Worm (Caenorhabditis elegans): ENCODE results near the gene R02F2.4.

R02F2.4 gene

DNA sequence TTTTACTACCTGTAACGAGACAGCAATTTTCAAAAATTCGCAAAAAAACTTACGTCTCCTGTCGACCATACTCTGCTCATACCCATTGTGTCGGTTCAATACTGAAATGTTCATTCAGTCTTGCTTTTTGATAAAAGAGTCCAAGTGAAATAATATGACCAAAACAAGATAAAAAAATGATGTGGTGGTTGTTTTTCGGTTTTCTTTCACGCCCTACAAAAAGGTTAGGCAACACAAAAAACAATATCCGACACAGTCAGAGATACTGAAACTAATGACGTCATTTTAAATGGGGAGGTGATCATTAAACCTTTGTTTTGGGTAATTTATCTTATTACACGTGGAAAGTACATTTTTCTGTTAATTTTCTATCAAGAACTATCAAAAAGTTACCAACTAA, 11.1 kb downstream of the R02F2.4 start, which contains the start of gene R02F2.8:
Gene R02F2.8 (minus strand): TSS at position 101 of the 400 bp plus-strand sequence.
- TF ChIP-seq ceh-22 (tag; optimal IDR thresholded peaks at IDR 0.05): no peak
- TF ChIP-seq dmd-4 (tag; optimal IDR thresholded peaks at IDR 0.05; ENCODE audit: borderline replicate concordance): no peak
- no peak for TF ChIP-seq ceh-48 (tag; optimal IDR thresholded peaks at IDR 0.05)
- TF ChIP-seq ceh-24 (tag; optimal IDR thresholded peaks at IDR 0.05): no peak
- no peak for TF ChIP-seq ref-2 (tag; optimal IDR thresholded peaks at IDR 0.05)
- TF ChIP-seq fax-1 (tag; optimal IDR thresholded peaks at IDR 0.05): no peak
- TF ChIP-seq unc-55 (GFP tag; optimal IDR thresholded peaks at IDR 0.05): no peak
- no peak for TF ChIP-seq ttx-3 (tag; optimal IDR thresholded peaks at IDR 0.05)
- TF ChIP-seq ceh-31 (tag; optimal IDR thresholded peaks at IDR 0.05): no peak
- no peak for TF ChIP-seq unc-86 (tag; optimal IDR thresholded peaks at IDR 0.05)
- no peak for TF ChIP-seq ztf-16 (tag; optimal IDR thresholded peaks at IDR 0.05)

DNA sequence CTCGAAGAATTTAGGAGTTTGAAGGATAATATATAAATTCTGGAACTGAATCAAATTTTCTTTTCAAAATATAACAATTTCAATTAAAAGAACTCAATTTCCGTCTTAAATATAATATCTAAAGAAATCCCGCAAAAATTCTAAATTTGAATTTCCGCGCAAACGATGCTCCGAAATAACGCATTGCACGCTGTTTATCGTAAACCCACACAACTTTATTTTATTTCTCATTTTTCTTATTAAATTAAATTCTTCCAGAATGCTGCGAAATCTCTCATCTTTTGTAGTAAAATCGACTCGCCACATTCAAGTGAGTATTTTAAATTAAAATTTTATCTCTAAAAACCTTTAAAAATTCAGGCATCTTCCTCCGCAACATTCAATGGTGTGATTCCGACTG, 14.9 kb downstream of the R02F2.4 start, which contains the start of gene R02F2.9:
Gene R02F2.9 (plus strand): TSS at position 218 of the 400 bp plus-strand sequence.
- TF ChIP-seq ets-4 (tag; optimal IDR thresholded peaks at IDR 0.05) (peak; percentile 55), unc-42 (tag; optimal IDR thresholded peaks at IDR 0.05) (peak; percentile 37), mec-3 (tag; optimal IDR thresholded peaks at IDR 0.05; ENCODE audit: borderline replicate concordance) (no peak), nfya-1 (tag; optimal IDR thresholded peaks at IDR 0.05) (peak; percentile 41), unc-86 (tag; optimal IDR thresholded peaks at IDR 0.05) (no peak)

DNA sequence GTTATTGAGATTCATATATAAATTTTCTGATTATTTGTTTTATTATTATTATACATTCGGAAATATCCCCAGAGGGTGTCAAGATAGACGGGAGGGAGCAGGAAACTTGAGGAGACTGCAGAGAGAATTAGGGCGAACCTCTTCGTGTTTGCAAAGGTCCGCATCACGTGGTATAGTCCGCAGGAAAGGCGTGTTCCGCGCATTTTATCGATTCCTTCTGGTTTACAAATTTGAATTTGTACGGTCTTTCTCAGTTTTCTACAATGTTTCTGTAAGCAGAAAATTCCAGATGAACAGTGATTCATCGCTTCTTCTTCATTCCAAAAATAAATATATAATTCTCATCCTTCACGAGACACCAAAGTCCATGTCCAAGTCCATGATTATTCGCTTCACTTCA, 15.9 kb downstream of the R02F2.4 start:
- TF ChIP-seq fkh-10 (GFP tag; optimal IDR thresholded peaks at IDR 0.05): no peak
- TF ChIP-seq tbx-2 (tag; optimal IDR thresholded peaks at IDR 0.05): peak; percentile 2
- peak; percentile 23 for TF ChIP-seq ceh-31 (tag; optimal IDR thresholded peaks at IDR 0.05)
- TF ChIP-seq ceh-48 (tag; optimal IDR thresholded peaks at IDR 0.05): peak; percentile 31
- peak; percentile 86 for TF ChIP-seq hlh-30 (tag; optimal IDR thresholded peaks at IDR 0.05; ENCODE audit: insufficient read depth)
- no peak for TF ChIP-seq ref-2 (tag; optimal IDR thresholded peaks at IDR 0.05)

DNA sequence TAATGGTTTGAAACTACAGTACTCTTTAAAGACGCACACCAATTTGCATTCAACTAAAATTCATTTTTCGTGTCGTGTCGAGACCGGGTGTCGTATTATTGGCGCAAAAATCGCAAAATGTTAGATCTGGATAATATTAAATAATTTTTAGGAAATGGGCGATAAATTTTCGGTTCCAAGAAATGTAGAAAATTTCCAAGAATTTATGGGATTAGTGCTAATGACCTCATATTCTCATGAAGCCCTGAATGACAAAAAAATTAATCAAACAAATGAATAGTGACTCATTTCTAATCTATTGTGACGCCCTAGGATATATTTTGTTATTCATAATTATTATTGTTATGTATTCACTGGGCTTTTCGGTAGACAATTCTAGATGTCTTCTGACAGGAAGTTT, 16.6 kb downstream of the R02F2.4 start:
- TF ChIP-seq ceh-2 (tag; optimal IDR thresholded peaks at IDR 0.05) (no peak), pha-4 (tag; optimal IDR thresholded peaks at IDR 0.05) (no peak), nfya-1 (tag; optimal IDR thresholded peaks at IDR 0.05) (no peak), ceh-19 (GFP tag; optimal IDR thresholded peaks at IDR 0.05) (no peak), K09A11.1 (tag; optimal IDR thresholded peaks at IDR 0.05; ENCODE audit: insufficient read depth) (no peak), eyg-1 (tag; optimal IDR thresholded peaks at IDR 0.05) (no peak), unc-42 (tag; optimal IDR thresholded peaks at IDR 0.05) (no peak), elt-2 (tag; optimal IDR thresholded peaks at IDR 0.05) (no peak)

DNA sequence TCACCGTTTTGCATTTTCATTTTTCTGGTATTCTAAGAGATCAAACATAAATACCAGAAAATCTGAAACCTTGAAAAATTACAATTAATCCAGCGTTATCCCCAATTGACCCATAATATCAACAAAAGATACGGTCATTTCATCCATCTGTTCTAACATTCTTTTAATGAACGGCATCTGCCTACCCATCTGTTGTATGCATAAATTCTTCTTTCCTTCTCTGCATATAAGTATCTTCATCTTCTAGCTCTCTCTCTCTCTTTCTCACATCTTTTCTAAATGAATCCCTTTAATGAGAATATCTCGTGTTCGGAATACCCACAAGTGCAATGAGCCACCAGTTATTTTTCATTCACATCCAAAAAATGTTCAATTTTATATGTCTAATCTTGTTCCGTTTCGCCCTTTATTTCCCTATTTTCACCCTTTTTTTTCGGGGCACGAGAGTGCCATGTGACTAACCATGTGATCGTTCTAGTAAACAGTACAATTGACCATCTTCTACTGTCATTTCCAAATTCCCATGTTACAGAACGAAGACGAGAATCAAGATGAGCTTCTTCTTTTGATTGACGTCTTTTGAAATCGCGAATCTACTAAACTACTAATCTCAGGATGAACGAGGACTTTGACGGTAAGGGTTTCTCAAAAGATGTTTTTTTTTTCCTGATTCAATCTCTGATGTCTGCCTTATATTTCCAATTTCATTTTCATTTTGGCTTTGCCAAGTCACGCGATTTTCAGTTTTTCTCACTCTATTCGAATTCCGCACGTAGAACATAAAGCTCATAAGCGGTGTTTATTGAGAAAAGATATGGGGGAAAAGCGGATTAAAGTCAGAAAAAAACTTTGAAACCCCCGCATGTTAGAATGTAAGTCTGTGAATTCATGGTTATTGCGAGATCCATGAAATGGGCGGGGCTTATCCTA, 17.5 kb downstream of the R02F2.4 start, which contains the start of gene R02F2.1:
Gene R02F2.1 (plus strand): TSS at position 528 of the 930 bp plus-strand sequence.
- TF ChIP-seq fkh-6 (tag; optimal IDR thresholded peaks at IDR 0.05) (no peak), ceh-14 (tag; optimal IDR thresholded peaks at IDR 0.05) (no peak), nhr-232 (tag; optimal IDR thresholded peaks at IDR 0.05) (no peak), unc-86 (tag; optimal IDR thresholded peaks at IDR 0.05) (no peak), hlh-30 (tag; optimal IDR thresholded peaks at IDR 0.05; ENCODE audit: insufficient read depth) (peak; percentile 7), K09A11.1 (tag; optimal IDR thresholded peaks at IDR 0.05; ENCODE audit: insufficient read depth) (no peak), pag-3 (tag; optimal IDR thresholded peaks at IDR 0.05; ENCODE audit: borderline replicate concordance) (no peak)

DNA sequence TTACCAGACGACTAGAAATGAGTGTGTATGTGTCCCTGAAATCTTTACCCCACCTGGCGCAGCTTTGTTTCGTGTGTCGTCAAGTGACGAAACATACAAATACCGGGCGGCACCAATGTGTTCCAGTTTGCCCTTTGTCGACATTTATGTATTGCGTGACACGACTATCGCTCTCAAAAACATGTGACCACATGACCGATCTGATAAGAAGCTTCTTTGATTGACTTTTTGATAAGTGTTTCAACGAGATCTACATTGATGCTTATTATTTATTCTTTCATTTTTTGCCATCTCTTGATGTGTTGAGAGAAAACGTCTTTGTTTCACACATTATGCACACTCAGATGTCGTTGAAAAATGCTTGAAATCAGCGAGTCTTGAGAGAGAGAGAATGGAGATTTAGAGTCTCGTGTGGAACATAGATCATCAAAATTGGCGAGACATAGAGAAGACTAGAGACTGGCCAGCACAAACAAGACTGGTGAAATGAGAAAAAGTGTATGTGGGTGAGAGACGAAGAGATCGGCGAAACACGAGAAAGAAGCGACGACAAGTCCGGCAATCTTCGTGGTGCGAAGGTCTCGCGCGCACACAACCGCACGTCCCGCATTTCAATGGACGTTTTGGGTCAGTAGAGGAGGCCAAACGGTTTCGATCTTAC, 19.0 kb downstream of the R02F2.4 start:
- TF ChIP-seq elt-2 (tag; optimal IDR thresholded peaks at IDR 0.05): peak; percentile 73
- no peak for TF ChIP-seq ceh-48 (tag; optimal IDR thresholded peaks at IDR 0.05)
- no peak for TF ChIP-seq lin-11 (tag; optimal IDR thresholded peaks at IDR 0.05)
- TF ChIP-seq ceh-19 (GFP tag; optimal IDR thresholded peaks at IDR 0.05): no peak
- no peak for TF ChIP-seq fkh-6 (tag; optimal IDR thresholded peaks at IDR 0.05)
- TF ChIP-seq che-1 (tag; optimal IDR thresholded peaks at IDR 0.05): no peak
- peak; percentile 64 for TF ChIP-seq ceh-31 (tag; optimal IDR thresholded peaks at IDR 0.05)
- TF ChIP-seq ceh-45 (GFP tag; IDR thresholded peaks at IDR 0.05): no peak
- TF ChIP-seq odd-2 (tag; optimal IDR thresholded peaks at IDR 0.05): no peak
- no peak for TF ChIP-seq mec-3 (tag; optimal IDR thresholded peaks at IDR 0.05; ENCODE audit: borderline replicate concordance)
- no peak for TF ChIP-seq fkh-10 (GFP tag; optimal IDR thresholded peaks at IDR 0.05)
- TF ChIP-seq npax-4 (tag; optimal IDR thresholded peaks at IDR 0.05): no peak
- peak; percentile 57 for TF ChIP-seq ceh-34 (tag; optimal IDR thresholded peaks at IDR 0.05)
- no peak for TF ChIP-seq ama-1 (optimal IDR thresholded peaks at IDR 0.05)
- TF ChIP-seq hlh-13 (GFP tag; optimal IDR thresholded peaks at IDR 0.05): no peak
- no peak for TF ChIP-seq elt-4 (tag; optimal IDR thresholded peaks at IDR 0.05)
- peak; percentile 6 for TF ChIP-seq madf-2 (tag; optimal IDR thresholded peaks at IDR 0.05)
- TF ChIP-seq ceh-22 (tag; optimal IDR thresholded peaks at IDR 0.05): no peak
- peak; percentile 4 for TF ChIP-seq ztf-16 (tag; optimal IDR thresholded peaks at IDR 0.05)
